Fruit fly (Drosophila melanogaster) whole organism, pupa: ENCODE measurements around the gene RtcB.
A peak's percentile ranks its signal among the peaks of the same experiment; 100 is the strongest.

ENCODE experiments used
- CG10348 ChIP-seq: fragments of 200-800 bp; sonication (Bioruptor generic); IDR thresholded peaks from 2 replicates; pipeline ENCODE4 v1.3.6; 2022; ENCODE audit warnings: missing biosample characterization, missing genetic modification characterization
- CG12605 ChIP-seq: fragments of 200-800 bp; sonication (Bioruptor generic); IDR thresholded peaks from 2 replicates; pipeline ENCODE4 v1.3.6; 2022; ENCODE audit warnings: missing biosample characterization, missing genetic modification characterization
- CG13204 ChIP-seq: fragments of 200-800 bp; sonication (Bioruptor generic); optimal IDR thresholded peaks from 2 replicates; lab custom pipeline; 2018; ENCODE audit warnings: missing biosample characterization, mild to moderate bottlenecking, missing genetic modification characterization, moderate library complexity
- CG14655 ChIP-seq: fragments of 200-800 bp; sonication (Bioruptor generic); optimal IDR thresholded peaks from 3 replicates; lab custom pipeline; 2017; ENCODE audit warnings: mild to moderate bottlenecking, missing biosample characterization, missing genetic modification reagents, missing genetic modification characterization
- CG15710 ChIP-seq: fragments of 200-800 bp; sonication (Bioruptor generic); optimal IDR thresholded peaks from 2 replicates; lab custom pipeline; 2018; ENCODE audit warnings: missing biosample characterization, mild to moderate bottlenecking, missing genetic modification characterization, moderate library complexity
- CG17806 ChIP-seq: fragments of 200-800 bp; sonication (Bioruptor generic); optimal IDR thresholded peaks from 2 replicates; lab custom pipeline; 2018; ENCODE audit warnings: missing biosample characterization, mild to moderate bottlenecking, missing genetic modification characterization, moderate library complexity
- CG32121 ChIP-seq: fragments of 200-800 bp; sonication (Bioruptor generic); IDR thresholded peaks from 2 replicates; pipeline ENCODE4 v1.3.6; 2022; ENCODE audit warnings: missing biosample characterization, missing genetic modification characterization
- CG34367 ChIP-seq: fragments of 200-800 bp; sonication (Bioruptor generic); optimal IDR thresholded peaks from 2 replicates; lab custom pipeline; 2018; ENCODE audit warnings: missing biosample characterization, mild to moderate bottlenecking, missing genetic modification characterization
- CG4496 ChIP-seq: fragments of 200-800 bp; sonication (Bioruptor generic); IDR thresholded peaks from 3 replicates; pipeline ENCODE4 v1.3.6; 2022; ENCODE audit warnings: missing biosample characterization, missing genetic modification characterization
- CG8159 ChIP-seq: fragments of 200-800 bp; sonication (Bioruptor generic); optimal IDR thresholded peaks from 3 replicates; lab custom pipeline; 2018; ENCODE audit warnings: missing biosample characterization, mild to moderate bottlenecking, missing genetic modification characterization, moderate library complexity
- CG8301 ChIP-seq: fragments of 200-800 bp; sonication (Bioruptor generic); optimal IDR thresholded peaks from 2 replicates; lab custom pipeline; 2018; ENCODE audit warnings: missing biosample characterization, mild to moderate bottlenecking, missing genetic modification characterization
- CG9948 ChIP-seq: fragments of 200-800 bp; sonication (Bioruptor generic); optimal IDR thresholded peaks from 2 replicates; lab custom pipeline; 2018; ENCODE audit warnings: missing biosample characterization, mild to moderate bottlenecking, missing genetic modification characterization, moderate library complexity
- D1 ChIP-seq: fragments of 200-800 bp; sonication (Bioruptor generic); optimal IDR thresholded peaks from 2 replicates; lab custom pipeline; 2018; ENCODE audit warnings: missing biosample characterization, mild to moderate bottlenecking, missing genetic modification characterization, moderate library complexity
- EcR ChIP-seq: fragments of 200-800 bp; sonication (Bioruptor generic); optimal IDR thresholded peaks from 3 replicates; lab custom pipeline; 2019; ENCODE audit warnings: missing biosample characterization, missing genetic modification characterization, mild to moderate bottlenecking, moderate library complexity, missing genetic modification reagents
- Ets98B ChIP-seq: fragments of 200-800 bp; sonication (Bioruptor generic); IDR thresholded peaks from 2 replicates; pipeline ENCODE4 v1.3.6; 2022; ENCODE audit warnings: missing biosample characterization, missing genetic modification characterization
- Pif1A ChIP-seq: fragments of 200-800 bp; sonication (Bioruptor generic); optimal IDR thresholded peaks from 3 replicates; lab custom pipeline; 2016; ENCODE audit warnings: missing biosample characterization, missing genetic modification characterization
- Pif1B ChIP-seq: fragments of 200-800 bp; sonication (Bioruptor generic); optimal IDR thresholded peaks from 3 replicates; lab custom pipeline; 2016; ENCODE audit warnings: missing biosample characterization, missing genetic modification characterization
- Snoo ChIP-seq: fragments of 200-800 bp; sonication (Bioruptor generic); optimal IDR thresholded peaks from 3 replicates; lab custom pipeline; 2017; ENCODE audit warnings: missing biosample characterization, mild to moderate bottlenecking, missing genetic modification characterization, inconsistent platforms
- fd96Ca ChIP-seq: fragments of 200-800 bp; sonication (Bioruptor generic); IDR thresholded peaks from 3 replicates; pipeline ENCODE4 v1.3.6; 2022; ENCODE audit warnings: missing biosample characterization, missing genetic modification characterization
- gl ChIP-seq: fragments of 200-800 bp; sonication (Bioruptor generic); optimal IDR thresholded peaks from 2 replicates; lab custom pipeline; 2018; ENCODE audit warnings: missing biosample characterization, mild to moderate bottlenecking, missing genetic modification characterization
- rn ChIP-seq: fragments of 200-800 bp; sonication (Bioruptor generic); IDR thresholded peaks from 2 replicates; pipeline ENCODE4 v1.3.6; 2022; ENCODE audit warnings: missing biosample characterization, missing genetic modification characterization

The RtcB gene

dm6 chr2L:19454070-19454751, 23.8 kb downstream of the RtcB start, which contains the start of gene CG10026:
Gene CG10026, plus strand, starts transcription at chr2L:19454256.
- TF ChIP-seq Snoo (tag; lab: Kevin White, UChicago) (peak; percentile 52), fd96Ca (GFP tag; lab: Robert Waterston, UW) (no peak), Pif1B (GFP tag; lab: Kevin White, UChicago) (peak; percentile 42), CG8301 (tag; lab: Kevin White, UChicago) (peak; percentile 48), Pif1A (peak; percentile 59), CG32121 (peak; percentile 11; the same call in 1 of the 2 replicates), rn (GFP tag; lab: Robert Waterston, UW) (no peak), CG14655 (peak; percentile 61), CG4496 (GFP tag; lab: Robert Waterston, UW) (no peak), CG13204 (GFP tag; lab: Kevin White, UChicago) (no peak), CG8159 (peak; percentile 73), gl (tag; lab: Kevin White, UChicago) (no peak), CG10348 (GFP tag; lab: Robert Waterston, UW) (no peak), D1 (tag; lab: Kevin White, UChicago) (no peak), CG12605 (GFP tag; lab: Robert Waterston, UW) (no peak), Ets98B (GFP tag; lab: Robert Waterston, UW) (no peak), EcR (peak; percentile 99), CG17806 (peak; percentile 29), CG15710 (tag; lab: Kevin White, UChicago) (peak; percentile 69), CG34367 (tag; lab: Kevin White, UChicago) (peak; percentile 60), CG9948 (tag; lab: Kevin White, UChicago) (peak; percentile 58)

DNA sequence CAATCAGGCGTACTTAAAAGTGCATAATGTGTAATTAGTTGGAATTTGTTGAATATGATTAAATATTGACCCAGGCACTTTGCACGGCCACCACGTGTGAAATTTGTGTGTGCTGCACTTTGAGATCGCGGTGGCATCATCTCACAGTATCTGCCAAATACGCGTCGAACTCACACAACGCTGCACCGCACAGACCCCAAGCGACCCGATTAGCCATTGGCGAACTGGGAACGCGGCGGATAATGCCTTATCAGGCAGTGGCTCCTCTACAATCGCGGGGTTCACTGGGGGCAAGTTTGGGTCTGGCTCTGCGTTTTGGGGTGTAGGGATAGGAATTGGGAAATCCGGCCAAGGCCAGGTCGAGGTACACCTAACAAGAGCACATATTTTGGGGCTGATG, 24.8 kb downstream of the RtcB start:
- no peak for TF ChIP-seq CG12605 (GFP tag; lab: Robert Waterston, UW)
- TF ChIP-seq CG32121: peak; percentile 26; the same call in 1 of the 2 replicates

dm6 chr2L:19455723-19456122, 25.3 kb downstream of the RtcB start:
- TF ChIP-seq CG17806 (no peak), Ets98B (GFP tag; lab: Robert Waterston, UW) (no peak), CG10348 (GFP tag; lab: Robert Waterston, UW) (no peak), CG13204 (GFP tag; lab: Kevin White, UChicago) (no peak), rn (GFP tag; lab: Robert Waterston, UW) (no peak), CG32121 (no peak), CG14655 (no peak), Snoo (tag; lab: Kevin White, UChicago) (no peak), CG9948 (tag; lab: Kevin White, UChicago) (no peak), CG12605 (GFP tag; lab: Robert Waterston, UW) (no peak), CG8301 (tag; lab: Kevin White, UChicago) (no peak)
- TF ChIP-seq, all 21 proteins: peak for 0

DNA sequence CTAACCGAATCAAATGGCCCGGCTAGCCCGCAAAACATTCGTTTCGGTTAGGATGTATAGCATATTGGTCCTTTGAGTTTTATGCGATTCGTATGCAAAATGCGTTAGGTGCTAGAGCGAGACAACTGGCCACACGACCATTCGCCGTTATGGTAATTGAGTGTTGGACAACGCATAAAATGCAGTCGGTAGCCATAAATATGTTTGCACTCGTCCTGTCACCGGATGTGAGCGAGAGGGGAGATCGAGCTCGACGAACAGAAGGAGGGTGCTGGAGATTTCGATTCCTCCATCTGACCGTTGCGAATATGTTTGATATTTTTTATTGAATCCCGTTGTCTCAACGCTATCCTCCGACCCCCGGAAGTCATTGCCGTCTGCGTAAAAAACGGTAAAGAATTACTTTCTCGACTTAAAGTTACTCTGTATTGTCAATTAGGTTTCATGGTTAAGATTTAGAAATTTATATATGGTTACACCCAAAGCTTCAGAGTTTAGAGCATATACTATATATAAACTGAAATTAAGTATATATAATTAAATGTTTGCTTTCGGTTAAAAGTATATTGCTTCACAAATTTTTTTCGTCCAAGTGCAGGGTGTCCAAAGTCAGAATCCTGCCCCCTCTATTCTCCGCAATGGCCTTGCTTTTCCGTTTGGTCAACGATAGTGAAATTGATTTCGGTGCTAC, 27.6 kb downstream of the RtcB start:
- TF ChIP-seq CG9948 (tag; lab: Kevin White, UChicago): no peak
- no peak for TF ChIP-seq gl (tag; lab: Kevin White, UChicago)
- TF ChIP-seq Snoo (tag; lab: Kevin White, UChicago): no peak
- TF ChIP-seq CG4496 (GFP tag; lab: Robert Waterston, UW): no peak
- no peak for TF ChIP-seq CG32121
- no peak for TF ChIP-seq CG14655
- TF ChIP-seq EcR: no peak
- no peak for TF ChIP-seq Pif1B (GFP tag; lab: Kevin White, UChicago)
- no peak for TF ChIP-seq CG13204 (GFP tag; lab: Kevin White, UChicago)
- TF ChIP-seq CG15710 (tag; lab: Kevin White, UChicago): no peak
- TF ChIP-seq fd96Ca (GFP tag; lab: Robert Waterston, UW): no peak
- TF ChIP-seq Ets98B (GFP tag; lab: Robert Waterston, UW): no peak
- TF ChIP-seq CG17806: no peak

- TF ChIP-seq CG14655: no peak
- TF ChIP-seq CG4496 (GFP tag; lab: Robert Waterston, UW): no peak
- TF ChIP-seq rn (GFP tag; lab: Robert Waterston, UW): no peak
- no peak for TF ChIP-seq EcR
- no peak for TF ChIP-seq CG12605 (GFP tag; lab: Robert Waterston, UW)
- no peak for TF ChIP-seq CG34367 (tag; lab: Kevin White, UChicago)
- TF ChIP-seq CG17806: no peak
- no peak for TF ChIP-seq CG10348 (GFP tag; lab: Robert Waterston, UW)
- no peak for TF ChIP-seq CG13204 (GFP tag; lab: Kevin White, UChicago)
- no peak for TF ChIP-seq CG15710 (tag; lab: Kevin White, UChicago)
- no peak for TF ChIP-seq CG8301 (tag; lab: Kevin White, UChicago)
- TF ChIP-seq CG8159: no peak
- TF ChIP-seq CG9948 (tag; lab: Kevin White, UChicago): no peak
- no peak for TF ChIP-seq Ets98B (GFP tag; lab: Robert Waterston, UW)
- no peak for TF ChIP-seq gl (tag; lab: Kevin White, UChicago)
- TF ChIP-seq D1 (tag; lab: Kevin White, UChicago): no peak
- TF ChIP-seq fd96Ca (GFP tag; lab: Robert Waterston, UW): no peak
These were observed 29.0 kb downstream of the RtcB start for dm6 chr2L:19459404-19459803.
